Worm (Caenorhabditis elegans): ENCODE results near the gene sri-46.

DNA sequence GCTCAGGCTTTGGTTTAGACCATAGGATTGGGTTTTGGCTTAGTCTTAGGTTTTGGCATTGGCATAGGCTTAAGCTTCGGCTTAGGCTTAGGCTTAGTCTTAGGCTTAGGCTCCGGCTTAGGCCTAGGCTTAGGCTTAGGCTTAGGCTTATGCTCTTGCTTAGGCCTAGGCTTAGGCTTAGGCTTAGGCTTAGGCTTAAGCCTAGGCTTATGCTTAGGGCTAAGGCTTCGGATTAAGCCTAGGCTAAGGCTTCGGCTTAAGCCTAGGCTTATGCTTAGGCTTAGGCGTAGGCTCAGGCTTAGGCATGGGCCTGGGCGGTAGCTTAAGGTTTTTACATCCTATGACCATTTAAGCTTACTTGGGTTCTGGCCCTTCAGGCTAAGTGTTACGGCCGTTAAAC lies 19.6 kb downstream of the sri-46 start:
- no peak for TF ChIP-seq ceh-8 (GFP tag; optimal IDR thresholded peaks at IDR 0.05)
- TF ChIP-seq zag-1 (tag; optimal IDR thresholded peaks at IDR 0.05): no peak
- no peak for TF ChIP-seq blmp-1 (tag; optimal IDR thresholded peaks at IDR 0.05)
- no peak for TF ChIP-seq nhr-19 (GFP tag; conservative IDR thresholded peaks at IDR 0.05)
